Worm (Caenorhabditis elegans): Measurements from ENCODE around the gene ufd-3.

ufd-3 gene

DNA sequence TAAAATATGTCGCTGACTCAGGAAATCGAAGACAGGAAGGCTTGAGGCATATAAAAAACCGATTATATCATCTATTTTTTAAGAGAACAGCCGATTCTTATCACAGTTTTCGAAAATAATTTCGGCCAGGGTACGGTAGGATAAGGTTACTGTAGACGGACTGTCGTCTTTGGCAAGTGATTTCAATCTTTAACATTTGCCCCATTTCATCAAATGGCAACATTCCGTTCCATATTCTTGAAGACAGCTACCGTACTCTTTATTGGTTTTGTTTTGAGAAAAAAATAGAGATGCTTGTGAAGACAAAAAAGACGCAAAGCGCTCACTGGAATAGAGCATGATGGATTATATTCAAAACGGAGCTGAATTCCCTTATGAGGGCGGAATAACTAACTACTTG, 41.8 kb upstream of the ufd-3 start:
- no peak for TF ChIP-seq nhr-21 (tag; optimal IDR thresholded peaks at IDR 0.05)
- no peak for TF ChIP-seq ama-1 (optimal IDR thresholded peaks at IDR 0.05)
- no peak for TF ChIP-seq ztf-11 (tag; optimal IDR thresholded peaks at IDR 0.05)
- TF ChIP-seq lin-39 (tag; optimal IDR thresholded peaks at IDR 0.05): no peak
- no peak for TF ChIP-seq gmeb-1 (tag; optimal IDR thresholded peaks at IDR 0.05)
- TF ChIP-seq nhr-12 (tag; optimal IDR thresholded peaks at IDR 0.05): no peak
- no peak for TF ChIP-seq skn-1 (tag; optimal IDR thresholded peaks at IDR 0.05)
- no peak for TF ChIP-seq mbf-1 (tag; optimal IDR thresholded peaks at IDR 0.05)
- TF ChIP-seq elt-3 (tag; optimal IDR thresholded peaks at IDR 0.05): no peak
- TF ChIP-seq nhr-10 (tag; optimal IDR thresholded peaks at IDR 0.05): no peak
- no peak for TF ChIP-seq sma-3 (GFP tag; optimal IDR thresholded peaks at IDR 0.05)
- TF ChIP-seq mab-5 (tag; optimal IDR thresholded peaks at IDR 0.05): no peak

ce11 chrII:9900276-9900675, 40.3 kb upstream of the ufd-3 start, which contains the start of gene unc-4:
Gene unc-4 (minus strand): TSS chrII:9900376.
- TF ChIP-seq sem-4 (tag; optimal IDR thresholded peaks at IDR 0.05): no peak
- no peak for TF ChIP-seq alr-1 (tag; optimal IDR thresholded peaks at IDR 0.05)
- TF ChIP-seq sma-9 (GFP tag; optimal IDR thresholded peaks at IDR 0.05): no peak
- TF ChIP-seq sma-9 (tag; optimal IDR thresholded peaks at IDR 0.05): no peak
- TF ChIP-seq nhr-6 (tag; optimal IDR thresholded peaks at IDR 0.05): no peak
- no peak for TF ChIP-seq nhr-129 (tag; optimal IDR thresholded peaks at IDR 0.05)
- TF ChIP-seq fos-1 (tag; optimal IDR thresholded peaks at IDR 0.05): no peak
- no peak for TF ChIP-seq ztf-4 (tag; optimal IDR thresholded peaks at IDR 0.05)
- TF ChIP-seq zag-1 (tag; optimal IDR thresholded peaks at IDR 0.05): no peak
- no peak for TF ChIP-seq R02D3.7 (tag; optimal IDR thresholded peaks at IDR 0.05)
- TF ChIP-seq nhr-21 (tag; optimal IDR thresholded peaks at IDR 0.05): no peak
- no peak for TF ChIP-seq lin-39 (tag; optimal IDR thresholded peaks at IDR 0.05)
- no peak for TF ChIP-seq aly-2 (tag; optimal IDR thresholded peaks at IDR 0.05)
- TF ChIP-seq ZK546.5 (tag; optimal IDR thresholded peaks at IDR 0.05): no peak
- TF ChIP-seq ztf-1 (GFP tag; conservative IDR thresholded peaks at IDR 0.05): no peak
- TF ChIP-seq nhr-11 (tag; optimal IDR thresholded peaks at IDR 0.05): no peak

DNA sequence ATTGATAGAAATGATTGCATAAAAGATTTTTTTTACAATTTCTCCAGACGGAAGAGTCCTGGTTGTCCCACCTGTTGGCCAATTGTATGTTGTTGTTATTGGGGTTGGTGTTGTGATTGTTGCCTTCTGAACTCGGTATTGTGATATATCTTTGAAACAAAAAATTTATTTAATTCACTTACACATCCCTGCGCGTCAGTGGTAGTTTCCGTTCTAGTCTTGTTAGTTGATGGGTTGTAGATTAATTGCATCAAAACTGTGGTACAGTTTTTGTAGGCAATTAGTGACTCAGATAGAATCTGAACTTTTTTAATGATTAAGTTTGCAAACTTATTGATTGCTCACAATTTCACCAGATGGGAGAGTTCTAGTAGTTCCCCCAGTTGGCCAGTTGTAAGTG, 36.1 kb upstream of the ufd-3 start:
- no peak for TF ChIP-seq lin-11 (tag; optimal IDR thresholded peaks at IDR 0.05)
- TF ChIP-seq mbf-1 (tag; optimal IDR thresholded peaks at IDR 0.05): no peak
- no peak for TF ChIP-seq nhr-23 (tag; optimal IDR thresholded peaks at IDR 0.05)
- no peak for TF ChIP-seq zag-1 (tag; optimal IDR thresholded peaks at IDR 0.05)
- TF ChIP-seq nhr-25 (tag; optimal IDR thresholded peaks at IDR 0.05): no peak
- no peak for TF ChIP-seq ztf-4 (tag; optimal IDR thresholded peaks at IDR 0.05)
- no peak for TF ChIP-seq nhr-129 (tag; optimal IDR thresholded peaks at IDR 0.05)

DNA sequence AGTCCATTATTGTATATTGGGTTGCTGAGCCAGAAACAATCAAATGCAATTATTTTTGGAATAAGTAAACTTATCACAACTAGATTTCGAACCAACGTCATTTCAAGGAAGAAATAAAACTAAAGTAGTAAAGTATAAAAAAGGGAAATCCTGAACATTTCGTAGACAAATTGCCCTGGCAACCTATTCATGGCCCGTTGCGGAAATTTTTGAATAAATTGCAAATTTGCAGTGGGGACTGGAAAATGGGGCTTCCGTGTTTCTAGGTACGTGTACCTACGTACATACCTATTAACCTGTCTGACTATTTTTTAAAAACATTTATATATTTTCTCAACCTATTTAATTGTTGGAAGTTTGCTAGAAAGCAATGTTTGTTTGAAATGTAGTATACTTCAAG, 25.6 kb upstream of the ufd-3 start, which contains the start of gene F26C11.3:
F26C11.3 (minus strand) TSS at position 101 of the 400 bp plus-strand sequence.
- TF ChIP-seq lin-13 (GFP tag; optimal IDR thresholded peaks at IDR 0.05) (no peak), mdl-1 (tag; optimal IDR thresholded peaks at IDR 0.05) (no peak), zag-1 (tag; optimal IDR thresholded peaks at IDR 0.05) (no peak), Y55F3AM.14 (GFP tag; optimal IDR thresholded peaks at IDR 0.05) (no peak), fos-1 (tag; optimal IDR thresholded peaks at IDR 0.05) (no peak), egl-27 (tag; optimal IDR thresholded peaks at IDR 0.05) (no peak), nhr-237 (tag; optimal IDR thresholded peaks at IDR 0.05) (no peak), dmd-4 (tag; optimal IDR thresholded peaks at IDR 0.05) (no peak), unc-55 (GFP tag; optimal IDR thresholded peaks at IDR 0.05) (no peak)

ce11 chrII:9916177-9916576, 24.4 kb upstream of the ufd-3 start, which contains the start of gene F26C11.4:
Gene F26C11.4 (minus strand): TSS chrII:9916277.
- TF ChIP-seq ceh-82 (tag; optimal IDR thresholded peaks at IDR 0.05) (no peak), mdl-1 (tag; optimal IDR thresholded peaks at IDR 0.05) (no peak), elt-1 (tag; optimal IDR thresholded peaks at IDR 0.05) (no peak), lin-11 (tag; optimal IDR thresholded peaks at IDR 0.05) (no peak), ztf-1 (GFP tag; conservative IDR thresholded peaks at IDR 0.05) (no peak), skn-1 (tag; optimal IDR thresholded peaks at IDR 0.05) (no peak), ztf-11 (tag; optimal IDR thresholded peaks at IDR 0.05) (no peak), elt-3 (tag; optimal IDR thresholded peaks at IDR 0.05) (no peak), zag-1 (tag; optimal IDR thresholded peaks at IDR 0.05) (no peak), F13H6.1 (tag; optimal IDR thresholded peaks at IDR 0.05) (no peak), lin-13 (GFP tag; optimal IDR thresholded peaks at IDR 0.05) (no peak), unc-55 (GFP tag; optimal IDR thresholded peaks at IDR 0.05) (no peak), nhr-23 (tag; optimal IDR thresholded peaks at IDR 0.05) (no peak), ceh-16 (tag; optimal IDR thresholded peaks at IDR 0.05) (no peak), nhr-6 (tag; optimal IDR thresholded peaks at IDR 0.05) (no peak), sma-9 (GFP tag; optimal IDR thresholded peaks at IDR 0.05) (no peak), sma-9 (tag; optimal IDR thresholded peaks at IDR 0.05) (no peak), dmd-4 (tag; optimal IDR thresholded peaks at IDR 0.05) (no peak), nhr-237 (tag; optimal IDR thresholded peaks at IDR 0.05) (no peak), mbf-1 (tag; optimal IDR thresholded peaks at IDR 0.05) (no peak)

Measured in whole organism, L2 larva.